Fruit fly (Drosophila melanogaster): Measurements from ENCODE around the gene CG13658.

The CG13658 gene

DNA sequence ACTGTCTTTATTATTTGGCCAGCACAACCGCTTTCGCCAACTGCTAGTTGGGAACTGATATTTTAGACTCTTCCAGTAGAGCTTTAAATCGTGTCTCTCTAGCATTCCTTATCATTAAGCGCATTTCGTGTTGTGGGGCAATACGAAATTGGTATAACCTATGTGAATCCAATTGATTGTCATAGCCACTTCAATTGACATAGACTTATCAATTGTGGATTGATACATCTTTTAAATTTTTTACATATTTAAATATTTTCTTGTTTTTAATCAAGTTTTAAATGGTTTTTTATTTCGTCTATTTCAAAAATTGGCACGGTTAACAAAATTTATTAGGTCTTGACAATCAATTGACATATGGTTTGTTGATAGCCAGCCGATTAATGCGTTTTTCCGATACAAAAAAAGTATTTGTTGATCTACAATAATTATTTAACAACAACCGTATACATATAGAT lies 12.3 kb downstream of the CG13658 start, which contains the start of gene CG31288:
Gene CG31288, minus strand, starts transcription at position 51 of the 458 bp plus-strand sequence.
- TF ChIP-seq GATAd (GFP tag; optimal IDR thresholded peaks at IDR 0.05) (no peak), jim (GFP tag; optimal IDR thresholded peaks at IDR 0.05) (no peak), usp (GFP tag; optimal IDR thresholded peaks at IDR 0.05) (no peak), Sp1 (GFP tag; optimal IDR thresholded peaks at IDR 0.05) (no peak), Hnf4 (GFP tag; optimal IDR thresholded peaks at IDR 0.05) (no peak), pan (optimal IDR thresholded peaks at IDR 0.05) (no peak), lola (GFP tag; optimal IDR thresholded peaks at IDR 0.05) (no peak), dmrt93B (GFP tag; optimal IDR thresholded peaks at IDR 0.05) (no peak), brk (GFP tag; optimal IDR thresholded peaks at IDR 0.05) (no peak)

DNA sequence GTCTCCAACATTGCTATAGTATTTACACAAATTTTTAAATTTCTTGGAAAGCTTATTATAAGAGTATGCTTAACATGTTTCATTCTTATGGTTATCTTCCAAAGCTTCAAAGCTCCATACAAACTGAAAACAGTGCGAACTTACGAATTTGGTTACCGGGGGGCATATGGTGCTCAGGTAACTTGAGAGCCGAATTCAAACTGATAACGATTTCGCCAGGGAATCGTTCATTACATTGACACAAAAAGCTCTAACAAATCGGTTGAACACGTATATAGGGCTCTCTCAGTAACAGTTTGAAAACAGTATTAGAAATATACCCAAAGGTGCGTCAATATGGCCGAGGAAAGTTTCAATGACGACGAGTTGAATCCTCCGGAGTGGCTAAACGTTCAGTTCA lies 13.3 kb downstream of the CG13658 start, which contains the start of gene CG13659:
Gene CG13659, plus strand, starts transcription at position 317 of the 400 bp plus-strand sequence.
- TF ChIP-seq Vsx2 (GFP tag; optimal IDR thresholded peaks at IDR 0.05; ENCODE audit: partially characterized antibody) (no peak), CG9705 (GFP tag; optimal IDR thresholded peaks at IDR 0.05) (no peak), dl (GFP tag; optimal IDR thresholded peaks at IDR 0.05; ENCODE audit: insufficient read depth in 1 of 2, partially characterized antibody in 2 of 2) (no peak), OdsH (GFP tag; optimal IDR thresholded peaks at IDR 0.05) (no peak), Rel (GFP tag; optimal IDR thresholded peaks at IDR 0.05) (no peak), Rel (tag; optimal IDR thresholded peaks at IDR 0.05) (no peak), ey (GFP tag; optimal IDR thresholded peaks at IDR 0.05) (no peak), Mio (GFP tag; optimal IDR thresholded peaks at IDR 0.05) (no peak), pan (optimal IDR thresholded peaks at IDR 0.05) (no peak), usp (GFP tag; optimal IDR thresholded peaks at IDR 0.05) (no peak), Hnf4 (GFP tag; optimal IDR thresholded peaks at IDR 0.05) (no peak), Sp1 (GFP tag; optimal IDR thresholded peaks at IDR 0.05) (no peak), CrebA (GFP tag; optimal IDR thresholded peaks at IDR 0.05; ENCODE audit: borderline replicate concordance) (no peak), jim (GFP tag; optimal IDR thresholded peaks at IDR 0.05) (no peak), sage (GFP tag; optimal IDR thresholded peaks at IDR 0.05) (no peak), rgr (GFP tag; optimal IDR thresholded peaks at IDR 0.05) (no peak)

DNA sequence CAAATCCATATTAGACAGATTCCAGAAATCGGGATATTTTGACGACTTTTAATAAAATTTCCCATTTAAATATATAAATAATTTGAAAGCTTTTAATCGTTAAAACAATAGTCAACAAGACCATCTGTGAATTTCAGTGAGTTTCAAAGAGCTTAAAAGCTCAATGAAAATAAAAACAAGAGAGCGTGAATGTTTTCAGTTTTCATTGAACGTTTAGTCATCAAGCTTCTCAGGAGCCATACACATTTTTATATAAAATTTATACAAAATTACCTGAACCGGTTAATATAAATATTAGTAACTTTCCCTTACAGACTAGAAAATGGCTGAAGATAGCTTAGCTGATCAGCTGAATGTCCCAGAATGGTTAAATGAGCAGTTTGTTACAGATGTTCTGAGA lies 15.0 kb downstream of the CG13658 start, which contains the start of gene CG31370:
Gene CG31370, plus strand, starts transcription at position 226 of the 400 bp plus-strand sequence.
- TF ChIP-seq brk (GFP tag; optimal IDR thresholded peaks at IDR 0.05) (peak; percentile 57), tai (GFP tag; optimal IDR thresholded peaks at IDR 0.05) (no peak)

DNA sequence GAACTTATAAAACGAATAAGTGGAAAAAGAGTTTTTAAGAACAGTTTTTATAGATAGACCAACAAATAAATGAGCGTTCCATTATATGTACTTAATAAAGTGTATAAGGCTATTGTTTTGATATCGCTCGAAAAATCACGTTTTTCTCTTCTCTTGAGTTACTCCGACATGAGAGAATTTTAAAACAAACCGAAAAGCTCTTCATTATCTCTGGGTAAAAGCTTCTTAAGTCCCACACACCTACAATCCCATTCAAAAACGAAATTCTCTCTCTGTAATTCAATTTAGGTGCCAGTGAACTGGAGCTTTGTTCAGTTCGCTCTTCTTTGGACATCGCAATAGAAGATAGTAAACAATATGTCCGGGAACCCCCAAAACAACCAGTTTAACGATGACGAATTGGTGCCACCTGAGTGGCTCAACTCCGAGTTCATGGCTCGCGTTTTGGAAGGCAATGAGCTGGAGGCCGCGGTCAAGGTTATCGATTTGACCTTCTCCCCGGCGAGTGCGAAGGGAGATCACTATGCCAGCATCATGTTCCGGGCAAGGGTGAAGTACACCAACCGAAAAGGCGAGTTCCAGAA lies 16.7 kb downstream of the CG13658 start, which contains the start of gene CG31436:
Gene CG31436, plus strand, starts transcription at position 281 of the 584 bp plus-strand sequence.
- peak; percentile 17 for TF ChIP-seq CrebA (GFP tag; optimal IDR thresholded peaks at IDR 0.05; ENCODE audit: borderline replicate concordance)
- TF ChIP-seq dmrt93B (GFP tag; optimal IDR thresholded peaks at IDR 0.05), result no peak
- peak; percentile 17 for TF ChIP-seq brk (GFP tag; optimal IDR thresholded peaks at IDR 0.05)
- TF ChIP-seq pan (optimal IDR thresholded peaks at IDR 0.05), result no peak
- no peak for TF ChIP-seq Rel (GFP tag; optimal IDR thresholded peaks at IDR 0.05)
- TF ChIP-seq Rel (tag; optimal IDR thresholded peaks at IDR 0.05), result peak; percentile 99
- TF ChIP-seq sage (GFP tag; optimal IDR thresholded peaks at IDR 0.05), result peak; percentile 26

DNA sequence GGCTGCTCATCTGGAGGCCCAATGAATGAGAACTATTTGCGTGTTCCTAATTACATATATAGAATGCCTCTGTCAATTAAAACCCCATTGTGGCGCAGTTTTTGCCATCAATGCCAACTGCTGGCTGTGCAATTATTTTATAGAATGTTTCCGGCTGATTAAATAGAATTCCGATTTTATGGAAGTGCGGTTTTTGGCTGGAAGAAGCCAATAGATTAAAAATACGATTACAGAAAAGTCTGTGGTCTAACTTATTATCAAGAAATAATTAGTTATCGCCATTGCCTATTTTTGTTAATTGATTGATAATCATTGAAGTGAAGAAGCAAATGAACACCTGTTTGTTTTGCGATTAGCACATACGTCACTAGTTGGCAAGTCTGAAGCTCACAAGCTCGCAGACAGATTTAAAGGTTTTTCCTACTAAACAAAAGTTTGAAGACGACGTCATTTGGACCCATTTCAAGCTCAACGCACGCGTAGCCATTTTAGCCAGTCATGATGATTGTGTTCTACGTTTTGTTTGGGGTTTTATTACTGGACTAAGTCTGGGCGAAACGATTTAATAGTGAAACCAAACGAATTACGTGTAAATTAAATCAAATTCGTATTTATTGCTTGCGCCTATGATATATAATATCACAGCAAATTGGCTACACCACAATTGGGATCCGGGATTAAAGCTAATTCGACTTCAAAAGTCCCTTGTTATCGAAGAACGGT lies 18.7 kb downstream of the CG13658 start:
- TF ChIP-seq jim (GFP tag; optimal IDR thresholded peaks at IDR 0.05), result no peak
- TF ChIP-seq Rel (GFP tag; optimal IDR thresholded peaks at IDR 0.05), result no peak
- TF ChIP-seq Rel (tag; optimal IDR thresholded peaks at IDR 0.05), result peak; percentile 1
- no peak for TF ChIP-seq pan (optimal IDR thresholded peaks at IDR 0.05)
- TF ChIP-seq Abd-B (GFP tag; optimal IDR thresholded peaks at IDR 0.05), result no peak
- no peak for TF ChIP-seq N (GFP tag; optimal IDR thresholded peaks at IDR 0.05)
- no peak for TF ChIP-seq h (GFP tag; optimal IDR thresholded peaks at IDR 0.05)

DNA sequence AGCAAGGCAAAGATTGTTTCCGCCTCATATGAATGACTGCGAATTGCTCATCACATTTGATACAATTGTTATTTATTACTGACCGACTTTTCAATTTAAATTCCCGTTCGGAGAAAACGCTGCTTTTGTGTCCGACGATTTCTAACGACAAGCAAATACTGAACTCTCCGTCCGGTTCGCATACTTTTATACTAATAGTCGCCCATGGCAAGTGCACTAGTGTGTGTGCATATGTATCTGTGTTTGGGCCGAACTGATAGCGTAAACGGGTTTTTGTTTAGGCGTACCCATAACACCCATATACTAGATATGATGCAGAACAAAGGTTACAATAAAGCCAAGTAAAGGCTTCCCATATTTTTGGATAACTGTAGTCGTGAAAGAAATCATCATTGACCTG lies 21.0 kb downstream of the CG13658 start, which contains the start of gene CG10550:
Gene CG10550, minus strand, starts transcription at position 164 of the 400 bp plus-strand sequence.
- TF ChIP-seq woc (GFP tag; optimal IDR thresholded peaks at IDR 0.05) (no peak), Hnf4 (GFP tag; optimal IDR thresholded peaks at IDR 0.05) (peak; percentile 0)

Measured in whole organism, wandering third instar larva.